Fruit fly (Drosophila melanogaster) whole organism, embryonic: Measurements from ENCODE around the gene CG32371.

Experiments
- Antp ChIP-seq: fragments of 200-800 bp; sonication (Bioruptor generic); optimal IDR thresholded peaks from 3 replicates; lab custom pipeline; 2016; ENCODE audit warnings: missing biosample characterization, missing genetic modification characterization
- B-H1 ChIP-seq: fragments of 200-800 bp; sonication (Bioruptor generic); IDR thresholded peaks from 3 replicates; pipeline ENCODE4 v1.3.6; 2022; ENCODE audit warnings: missing biosample characterization, missing genetic modification characterization
- B-H2 ChIP-seq: fragments of 200-800 bp; sonication (Bioruptor generic); optimal IDR thresholded peaks from 2 replicates; lab custom pipeline; 2018; ENCODE audit warnings: missing biosample characterization, mild to moderate bottlenecking, missing genetic modification characterization
- CG10654 ChIP-seq: fragments of 200-800 bp; sonication (Bioruptor generic); optimal IDR thresholded peaks from 2 replicates; lab custom pipeline; 2016; ENCODE audit warnings: missing biosample characterization, missing genetic modification characterization
- CG12155 ChIP-seq: fragments of 200-800 bp; sonication (Bioruptor generic); optimal IDR thresholded peaks from 3 replicates; lab custom pipeline; 2016; ENCODE audit warnings: missing biosample characterization, missing genetic modification characterization
- CG13287 ChIP-seq: fragments of 200-800 bp; sonication (Bioruptor generic); IDR thresholded peaks from 2 replicates; pipeline ENCODE4 v1.3.6; 2022; ENCODE audit warnings: missing biosample characterization, missing genetic modification characterization; ENCODE audit not compliant: partially characterized antibody
- CG15073 ChIP-seq: fragments of 200-800 bp; sonication (Bioruptor generic); optimal IDR thresholded peaks from 2 replicates; lab custom pipeline; 2016; ENCODE audit warnings: missing biosample characterization, missing genetic modification characterization
- CG15514 ChIP-seq: fragments of 200-800 bp; sonication (Bioruptor generic); optimal IDR thresholded peaks from 3 replicates; lab custom pipeline; 2017; ENCODE audit warnings: missing biosample characterization, missing genetic modification characterization, mild to moderate bottlenecking, moderate library complexity, missing genetic modification reagents
- CG16779 ChIP-seq: fragments of 200-800 bp; sonication (Bioruptor generic); IDR thresholded peaks from 2 replicates; pipeline ENCODE4 v1.3.6; 2022; ENCODE audit warnings: missing biosample characterization, missing genetic modification characterization
- CG18262 ChIP-seq: fragments of 200-800 bp; optimal IDR thresholded peaks from 3 replicates; lab custom pipeline; 2019; ENCODE audit warnings: missing biosample characterization, mild to moderate bottlenecking, missing genetic modification characterization, moderate library complexity
- CG18599 ChIP-seq: fragments of 200-800 bp; sonication (Bioruptor generic); optimal IDR thresholded peaks from 3 replicates; lab custom pipeline; 2017; ENCODE audit warnings: missing biosample characterization, missing genetic modification characterization, mild to moderate bottlenecking, moderate library complexity, missing genetic modification reagents
- CG18764 ChIP-seq: fragments of 200-800 bp; sonication (Bioruptor generic); optimal IDR thresholded peaks from 3 replicates; lab custom pipeline; 2016; ENCODE audit warnings: missing biosample characterization, missing genetic modification characterization
- CG2129 ChIP-seq: fragments of 200-800 bp; sonication (Bioruptor generic); IDR thresholded peaks from 2 replicates; pipeline ENCODE4 v1.3.6; 2022; ENCODE audit warnings: missing biosample characterization, missing genetic modification characterization; ENCODE audit not compliant: partially characterized antibody
- CG34376 ChIP-seq: fragments of 200-800 bp; sonication (Bioruptor generic); optimal IDR thresholded peaks from 2 replicates; lab custom pipeline; 2018; ENCODE audit warnings: missing biosample characterization, mild to moderate bottlenecking, missing genetic modification characterization
- CG7786 ChIP-seq: fragments of 200-800 bp; sonication (Bioruptor generic); optimal IDR thresholded peaks from 2 replicates; lab custom pipeline; 2016; ENCODE audit warnings: missing biosample characterization, missing genetic modification characterization
- CG8944 ChIP-seq: fragments of 200-800 bp; sonication (Bioruptor generic); optimal IDR thresholded peaks from 3 replicates; lab custom pipeline; 2016; ENCODE audit warnings: missing biosample characterization, missing genetic modification characterization
- Chrac-16 ChIP-seq: fragments of 200-800 bp; sonication (Bioruptor generic); optimal IDR thresholded peaks from 3 replicates; lab custom pipeline; 2016; ENCODE audit warnings: missing biosample characterization, missing genetic modification characterization
- Ets97D ChIP-seq: fragments of 200-800 bp; sonication (Bioruptor generic); optimal IDR thresholded peaks from 3 replicates; lab custom pipeline; 2016; ENCODE audit warnings: missing biosample characterization, missing genetic modification characterization
- H2.0 ChIP-seq: fragments of 200-800 bp; sonication (Bioruptor generic); IDR thresholded peaks from 2 replicates; pipeline ENCODE4 v1.3.6; 2022; ENCODE audit warnings: missing biosample characterization, missing genetic modification characterization
- HLHmδ ChIP-seq: fragments of 200-800 bp; sonication (Bioruptor generic); optimal IDR thresholded peaks from 2 replicates; lab custom pipeline; 2018; ENCODE audit warnings: missing biosample characterization, mild to moderate bottlenecking, missing genetic modification characterization, moderate library complexity
- Hand ChIP-seq: fragments of 200-800 bp; sonication (Bioruptor generic); optimal IDR thresholded peaks from 2 replicates; lab custom pipeline; 2017; ENCODE audit warnings: mild to moderate bottlenecking, missing biosample characterization, missing genetic modification reagents, missing genetic modification characterization
- Jarid2 ChIP-seq: fragments of 200-800 bp; sonication (Bioruptor generic); optimal IDR thresholded peaks from 3 replicates; lab custom pipeline; 2017; ENCODE audit warnings: mild to moderate bottlenecking, missing biosample characterization, missing genetic modification reagents, missing genetic modification characterization
- Kr ChIP-seq: fragments of 200-800 bp; sonication (Bioruptor generic); optimal IDR thresholded peaks from 2 replicates; lab custom pipeline; 2017; ENCODE audit warnings: missing biosample characterization, mild to moderate bottlenecking, missing genetic modification characterization
- Rfx ChIP-seq: fragments of 200-800 bp; sonication (Bioruptor generic); IDR thresholded peaks from 2 replicates; pipeline ENCODE4 v1.3.6; 2022; ENCODE audit warnings: missing biosample characterization, missing genetic modification characterization
- Taf1 ChIP-seq: fragments of 200-800 bp; sonication (Bioruptor generic); IDR thresholded peaks from 2 replicates; pipeline ENCODE4 v1.3.6; 2022; ENCODE audit warnings: missing biosample characterization, missing genetic modification characterization
- amos ChIP-seq: fragments of 200-800 bp; sonication (Bioruptor generic); IDR thresholded peaks from 2 replicates; pipeline ENCODE4 v1.3.6; 2022; ENCODE audit warnings: missing biosample characterization, missing genetic modification characterization; ENCODE audit not compliant: partially characterized antibody
- ash1 ChIP-seq: fragments of 200-800 bp; sonication (Bioruptor generic); optimal IDR thresholded peaks from 2 replicates; lab custom pipeline; 2018; ENCODE audit warnings: missing biosample characterization, mild to moderate bottlenecking, missing genetic modification characterization
- bsh ChIP-seq, 2 experiments: fragments of 200-800 bp; sonication (Bioruptor generic); optimal IDR thresholded peaks; 2 replicates each; lab custom pipeline; 2017 to 2018; ENCODE audit warnings: mild to moderate bottlenecking in 2 of 2, missing biosample characterization in 2 of 2, missing genetic modification characterization in 2 of 2, moderate library complexity in 1 of 2
- ci ChIP-seq: fragments of 200-800 bp; sonication (Bioruptor generic); IDR thresholded peaks from 3 replicates; pipeline ENCODE4 v1.3.6; 2022; ENCODE audit warnings: missing biosample characterization, missing genetic modification characterization
- corto ChIP-seq: fragments of 200-800 bp; sonication (Bioruptor generic); optimal IDR thresholded peaks from 2 replicates; lab custom pipeline; 2016; ENCODE audit warnings: missing biosample characterization, mild to moderate bottlenecking, missing genetic modification characterization, moderate library complexity
- da ChIP-seq: fragments of 200-800 bp; sonication (Bioruptor generic); optimal IDR thresholded peaks from 2 replicates; lab custom pipeline; 2016; ENCODE audit warnings: missing biosample characterization, missing genetic modification characterization
- en ChIP-seq: fragments of 200-800 bp; sonication (Bioruptor generic); optimal IDR thresholded peaks from 2 replicates; lab custom pipeline; 2016; ENCODE audit warnings: missing biosample characterization, missing genetic modification characterization
- ewg ChIP-seq: fragments of 200-800 bp; sonication (Bioruptor generic); optimal IDR thresholded peaks from 3 replicates; lab custom pipeline; 2017; ENCODE audit warnings: mild to moderate bottlenecking, missing biosample characterization, missing genetic modification reagents, missing genetic modification characterization
- exex ChIP-seq: fragments of 200-800 bp; sonication (Bioruptor generic); optimal IDR thresholded peaks from 4 replicates; lab custom pipeline; 2018; ENCODE audit warnings: missing biosample characterization, mild to moderate bottlenecking, missing genetic modification characterization, moderate library complexity
- fd64A ChIP-seq: fragments of 200-800 bp; sonication (Bioruptor generic); optimal IDR thresholded peaks from 3 replicates; lab custom pipeline; 2018; ENCODE audit warnings: missing biosample characterization, mild to moderate bottlenecking, missing genetic modification characterization
- fd96Cb ChIP-seq: fragments of 200-800 bp; sonication (Bioruptor generic); optimal IDR thresholded peaks from 2 replicates; lab custom pipeline; 2018; ENCODE audit warnings: missing biosample characterization, mild to moderate bottlenecking, missing genetic modification characterization, moderate library complexity
- her ChIP-seq: fragments of 200-800 bp; sonication (Bioruptor generic); optimal IDR thresholded peaks from 2 replicates; lab custom pipeline; 2016; ENCODE audit warnings: missing biosample characterization, missing genetic modification characterization
- jumu ChIP-seq: fragments of 200-800 bp; sonication (Bioruptor generic); optimal IDR thresholded peaks from 3 replicates; lab custom pipeline; 2016; ENCODE audit warnings: missing biosample characterization, missing genetic modification characterization
- lmd ChIP-seq: fragments of 200-800 bp; sonication (Bioruptor generic); IDR thresholded peaks from 2 replicates; pipeline ENCODE4 v1.3.6; 2022; ENCODE audit warnings: missing biosample characterization, missing genetic modification characterization
- lov ChIP-seq, 2 experiments: fragments of 200-800 bp in 1 of 2; fragments of >200 bp in 1 of 2; sonication (Bioruptor generic) in 1 of 2; IDR thresholded peaks in 1 of 2; optimal IDR thresholded peaks in 1 of 2; 2 replicates in 1 of 2; 3 replicates in 1 of 2; pipeline versions ENCODE4 v1.3.6 to Lab custom; 2017 to 2022; ENCODE audit warnings: missing biosample characterization in 1 of 2, missing genetic modification characterization in 1 of 2
- mld ChIP-seq: fragments of 200-800 bp; sonication (Bioruptor generic); IDR thresholded peaks from 3 replicates; pipeline ENCODE4 v1.3.6; 2022; ENCODE audit warnings: missing biosample characterization, missing genetic modification characterization; ENCODE audit not compliant: partially characterized antibody
- onecut ChIP-seq: fragments of 200-800 bp; sonication (Bioruptor generic); IDR thresholded peaks from 2 replicates; pipeline ENCODE4 v1.3.6; 2022; ENCODE audit warnings: missing biosample characterization, missing genetic modification characterization
- scrt ChIP-seq: fragments of 200-800 bp; sonication (Bioruptor generic); optimal IDR thresholded peaks from 2 replicates; lab custom pipeline; 2018; ENCODE audit warnings: missing biosample characterization, mild to moderate bottlenecking, missing genetic modification characterization, moderate library complexity
- sd ChIP-seq: fragments of 200-800 bp; sonication (Bioruptor generic); optimal IDR thresholded peaks from 3 replicates; lab custom pipeline; 2018; ENCODE audit warnings: missing biosample characterization, mild to moderate bottlenecking, missing genetic modification characterization, moderate library complexity
- shn ChIP-seq: fragments of 200-800 bp; sonication (Bioruptor generic); optimal IDR thresholded peaks from 3 replicates; lab custom pipeline; 2016; ENCODE audit warnings: missing biosample characterization, missing genetic modification characterization
- sim ChIP-seq: fragments of 200-800 bp; sonication (Bioruptor generic); IDR thresholded peaks from 2 replicates; pipeline ENCODE4 v1.3.6; 2022; ENCODE audit warnings: missing biosample characterization, missing genetic modification characterization
- sug ChIP-seq: fragments of 200-800 bp; optimal IDR thresholded peaks from 2 replicates; lab custom pipeline; 2019; ENCODE audit warnings: missing biosample characterization, mild to moderate bottlenecking, missing genetic modification characterization, moderate library complexity
- tin ChIP-seq: fragments of 200-800 bp; sonication (Bioruptor generic); optimal IDR thresholded peaks from 3 replicates; lab custom pipeline; 2016; ENCODE audit warnings: missing biosample characterization, missing genetic modification characterization
- zen2 ChIP-seq: fragments of 200-800 bp; sonication (Bioruptor generic); IDR thresholded peaks from 3 replicates; pipeline ENCODE4 v1.3.6; 2022; ENCODE audit warnings: missing biosample characterization, missing genetic modification characterization; ENCODE audit not compliant: partially characterized antibody
- zf30C ChIP-seq: fragments of 200-800 bp; sonication (Bioruptor generic); optimal IDR thresholded peaks from 3 replicates; lab custom pipeline; 2018; ENCODE audit warnings: missing biosample characterization, mild to moderate bottlenecking, missing genetic modification characterization

The CG32371 gene

dm6 chr3L:7721527-7721926 lies 46.6 kb downstream of the CG32371 start (continued):
- TF ChIP-seq corto (GFP tag; lab: Kevin White, UChicago) (no peak), her (GFP tag; lab: Kevin White, UChicago) (no peak), Hand (GFP tag; lab: Kevin White, UChicago) (no peak), onecut (GFP tag; lab: Robert Waterston, UW) (no peak), CG18599 (GFP tag; lab: Kevin White, UChicago) (no peak), CG34376 (GFP tag; lab: Kevin White, UChicago) (peak; percentile 70), shn (no peak), da (no peak)

- TF ChIP-seq Rfx (no peak), HLHmδ (no peak), CG18262 (tag; lab: Kevin White, UChicago) (no peak), sim (no peak), sug (tag; lab: Kevin White, UChicago) (peak; percentile 69), CG18764 (GFP tag; lab: Kevin White, UChicago) (no peak), CG15514 (GFP tag; lab: Kevin White, UChicago) (no peak), Antp (no peak), CG16779 (GFP tag; lab: Robert Waterston, UW) (no peak), CG12155 (GFP tag; lab: Kevin White, UChicago) (no peak), en (GFP tag; lab: Kevin White, UChicago) (no peak), mld (no peak), CG15073 (GFP tag; lab: Kevin White, UChicago) (no peak), B-H2 (no peak), fd64A (no peak), CG13287 (GFP tag; lab: Robert Waterston, UW) (no peak), scrt (GFP tag; lab: Kevin White, UChicago) (no peak), Jarid2 (no peak), CG8944 (GFP tag; lab: Kevin White, UChicago) (no peak), ci (GFP tag; lab: Robert Waterston, UW) (no peak), CG7786 (GFP tag; lab: Kevin White, UChicago) (no peak), H2.0 (no peak), lov (optimal IDR thresholded peaks at IDR 0.05; lab: Kevin White, UChicago) (no peak), lov (GFP tag; IDR thresholded peaks at IDR 0.05; lab: Robert Waterston, UW) (no peak), amos (GFP tag; lab: Robert Waterston, UW) (no peak; the same call in 1 of the 2 replicates), CG2129 (GFP tag; lab: Robert Waterston, UW) (no peak), Chrac-16 (GFP tag; lab: Kevin White, UChicago) (no peak), B-H1 (GFP tag; lab: Robert Waterston, UW) (no peak), ash1 (no peak), fd96Cb (no peak), lmd (GFP tag; lab: Robert Waterston, UW) (no peak), sd (peak; percentile 27), zen2 (GFP tag; lab: Robert Waterston, UW) (no peak), ewg (no peak), CG10654 (GFP tag; lab: Kevin White, UChicago) (no peak), exex (tag; lab: Kevin White, UChicago) (peak; percentile 37), Ets97D (GFP tag; lab: Kevin White, UChicago) (no peak), zf30C (no peak), Taf1 (GFP tag; lab: Robert Waterston, UW) (no peak), jumu (GFP tag; lab: Kevin White, UChicago) (no peak), Kr (GFP tag; lab: Kevin White, UChicago) (no peak), bsh (GFP tag; optimal IDR thresholded peaks at IDR 0.05; lab: Kevin White, UChicago) (peak in 1 of 2 experiments; percentile 37), tin (GFP tag; lab: Kevin White, UChicago) (no peak)
These were observed 48.7 kb downstream of the CG32371 start for dm6 chr3L:7719418-7719789.
